Worm (Caenorhabditis elegans) whole organism, midembryonic: ENCODE results near the gene emre-1.

Source experiments
- T22C8.4 ChIP-seq: fragments of 200-800 bp; sonication (Bioruptor generic); IDR thresholded peaks from 2 replicates; pipeline ENCODE4 v1.3.6; 2022; ENCODE audit warnings: missing genetic modification characterization, missing compliant biosample characterization
- cog-1 ChIP-seq: sonication (generic microtip); optimal IDR thresholded peaks from 2 replicates; lab custom pipeline; 2016; ENCODE audit warnings: missing genetic modification characterization, missing compliant biosample characterization
- flt-1 ChIP-seq: fragments of 200-800 bp; sonication (Bioruptor generic); IDR thresholded peaks from 2 replicates; pipeline ENCODE4 v1.3.6; 2022; ENCODE audit warnings: missing genetic modification characterization, missing compliant biosample characterization
- klf-2 ChIP-seq: fragments of 200-800 bp; sonication (Bioruptor generic); conservative IDR thresholded peaks from 2 replicates; pipeline ENCODE4 v1.3.6; 2022; ENCODE audit warnings: missing genetic modification reagents, missing genetic modification characterization, missing compliant biosample characterization
- med-1 ChIP-seq: sonication (generic microtip); optimal IDR thresholded peaks from 2 replicates; lab custom pipeline; 2017; ENCODE audit warnings: missing genetic modification characterization, mild to moderate bottlenecking, missing compliant biosample characterization, antibody characterized with exemption, missing genetic modification reagents; ENCODE audit not compliant: insufficient read depth
- ref-1 ChIP-seq: fragments of 200-800 bp; sonication (Bioruptor generic); conservative IDR thresholded peaks from 2 replicates; pipeline ENCODE4 v1.3.6; 2022; ENCODE audit warnings: missing genetic modification reagents, missing genetic modification characterization, missing compliant biosample characterization
- tab-1 ChIP-seq: fragments of 200-800 bp; sonication (Bioruptor generic); IDR thresholded peaks from 2 replicates; pipeline ENCODE4 v1.3.6; 2022; ENCODE audit warnings: missing genetic modification characterization, missing compliant biosample characterization
- ztf-23 ChIP-seq: fragments of 200-800 bp; sonication (Bioruptor generic); IDR thresholded peaks from 2 replicates; pipeline ENCODE4 v1.3.6; 2022; ENCODE audit warnings: missing genetic modification reagents, missing genetic modification characterization, missing compliant biosample characterization
- ztf-29 ChIP-seq: fragments of 200-800 bp; sonication (Bioruptor generic); IDR thresholded peaks from 2 replicates; pipeline ENCODE4 v1.3.6; 2022; ENCODE audit warnings: missing genetic modification reagents, missing genetic modification characterization, missing compliant biosample characterization

The emre-1 gene

DNA sequence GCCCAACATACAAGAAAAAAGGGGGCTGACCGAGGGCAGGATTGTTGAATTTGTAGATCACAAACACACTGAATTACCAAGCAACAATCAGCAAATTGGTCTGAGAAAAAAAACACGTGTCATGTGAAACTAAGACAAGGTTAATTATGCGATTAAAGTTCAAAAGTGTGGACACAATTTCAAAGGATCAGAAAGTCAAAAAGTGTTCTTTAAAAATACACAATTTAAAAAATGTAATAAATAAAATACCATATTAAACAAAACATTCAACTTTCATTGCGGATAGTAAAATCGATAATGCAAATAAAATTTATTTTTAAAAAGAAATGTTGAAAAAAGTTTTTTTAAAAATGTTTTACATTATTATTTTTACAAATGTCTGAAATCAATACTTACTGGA is 19.6 kb downstream of the emre-1 start, which contains the start of gene cutl-3:
TSS of gene cutl-3 (minus strand) at position 101 of the 400 bp plus-strand sequence.
- TF ChIP-seq med-1 (GFP tag; lab: Kevin White, UChicago) (no peak), klf-2 (no peak), ztf-23 (GFP tag; lab: Robert Waterston, UW) (no peak), ztf-29 (GFP tag; lab: Robert Waterston, UW) (no peak), cog-1 (tag; lab: Kevin White, UChicago) (no peak), flt-1 (no peak), tab-1 (no peak), T22C8.4 (GFP tag; lab: Robert Waterston, UW) (no peak), ref-1 (GFP tag; lab: Robert Waterston, UW) (no peak)

DNA sequence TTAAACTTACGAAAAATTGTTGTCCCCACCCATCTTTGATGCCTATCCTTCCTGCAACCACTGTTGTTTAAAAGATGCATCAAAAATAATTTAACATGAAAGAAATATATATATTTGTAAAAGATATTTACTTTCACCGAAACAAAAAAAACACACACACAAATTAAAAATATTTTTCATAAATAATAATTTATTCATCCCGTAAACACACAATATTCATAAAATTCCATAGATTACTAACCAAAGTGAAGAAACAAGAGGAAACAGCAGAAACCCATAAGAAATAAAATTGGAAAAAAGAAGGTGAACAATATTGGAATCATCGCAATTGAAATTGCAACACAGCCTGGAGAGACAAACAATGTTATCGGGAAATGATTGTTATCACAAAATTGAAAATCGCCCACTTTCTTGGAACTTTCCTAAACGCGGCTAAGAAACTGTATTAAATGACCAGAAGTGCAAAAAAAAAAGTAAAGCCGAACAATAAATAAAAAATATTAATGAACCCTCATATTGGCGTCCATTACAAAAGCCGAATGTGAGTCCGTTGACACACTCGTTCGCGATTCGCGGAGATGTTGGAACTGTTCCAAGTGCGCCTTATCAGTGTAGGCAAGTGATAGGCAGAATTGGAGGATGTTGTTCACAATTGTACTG is 24.5 kb downstream of the emre-1 start, which contains the start of gene slc-25A18.1:
TSS of gene slc-25A18.1 (minus strand) at position 51 of the 660 bp plus-strand sequence.
- TF ChIP-seq cog-1 (tag; lab: Kevin White, UChicago), result no peak
- TF ChIP-seq flt-1, result no peak
- TF ChIP-seq med-1 (GFP tag; lab: Kevin White, UChicago), result no peak
- TF ChIP-seq T22C8.4 (GFP tag; lab: Robert Waterston, UW), result no peak
- TF ChIP-seq ztf-23 (GFP tag; lab: Robert Waterston, UW), result no peak
- TF ChIP-seq tab-1, result no peak
- TF ChIP-seq ref-1 (GFP tag; lab: Robert Waterston, UW), result no peak
- no peak for TF ChIP-seq ztf-29 (GFP tag; lab: Robert Waterston, UW)
- TF ChIP-seq klf-2, result no peak

DNA sequence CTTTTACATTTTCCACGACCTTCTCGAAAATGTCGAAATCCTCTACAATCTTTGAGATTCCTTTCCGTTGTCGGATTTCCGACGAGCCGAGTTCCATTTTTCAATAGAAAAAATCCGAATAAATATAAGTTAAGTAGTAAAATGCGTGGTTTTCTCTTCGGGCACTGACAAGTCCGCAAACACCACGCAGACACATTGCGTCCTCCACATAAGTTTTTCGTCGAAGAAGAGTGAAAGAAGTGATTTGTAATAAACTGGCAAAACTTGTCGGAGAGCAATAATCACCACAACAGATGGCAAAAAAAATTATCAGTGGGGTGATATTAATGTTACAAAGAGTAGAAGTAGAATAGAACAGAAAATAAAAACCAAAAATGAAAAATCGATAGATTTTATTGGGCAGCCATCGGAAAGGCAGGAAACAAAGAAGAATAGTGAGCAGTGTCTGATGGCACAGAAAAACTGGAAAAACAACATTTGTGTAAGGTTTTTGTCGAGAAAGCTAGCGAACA is 27.4 kb downstream of the emre-1 start, which contains the start of gene ergi-2:
TSS of gene ergi-2 (minus strand) at position 462 of the 512 bp plus-strand sequence.
- no peak for TF ChIP-seq cog-1 (tag; lab: Kevin White, UChicago)

DNA sequence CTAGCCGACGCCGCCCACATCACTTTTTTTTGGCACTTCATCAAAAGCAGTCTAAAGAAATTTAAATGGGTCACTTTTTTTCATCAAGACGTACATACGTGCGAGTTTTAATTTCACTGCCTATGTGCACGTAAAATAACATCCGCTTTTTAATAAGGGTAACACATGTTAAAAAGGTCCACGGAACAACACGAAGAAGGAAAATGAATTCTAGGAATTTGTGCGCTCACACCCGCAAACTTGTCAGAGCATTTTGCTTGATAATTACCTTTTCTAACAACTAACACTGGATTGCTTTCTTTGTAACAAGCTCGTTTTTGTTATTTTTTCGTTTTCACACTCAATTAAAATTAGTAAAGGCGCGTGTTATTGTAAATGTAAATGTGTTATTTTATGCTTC is 29.2 kb downstream of the emre-1 start:
- TF ChIP-seq T22C8.4 (GFP tag; lab: Robert Waterston, UW) (no peak), flt-1 (no peak), tab-1 (no peak), med-1 (GFP tag; lab: Kevin White, UChicago) (no peak), cog-1 (tag; lab: Kevin White, UChicago) (no peak), ztf-29 (GFP tag; lab: Robert Waterston, UW) (no peak), klf-2 (no peak), ztf-23 (GFP tag; lab: Robert Waterston, UW) (no peak), ref-1 (GFP tag; lab: Robert Waterston, UW) (no peak)

DNA sequence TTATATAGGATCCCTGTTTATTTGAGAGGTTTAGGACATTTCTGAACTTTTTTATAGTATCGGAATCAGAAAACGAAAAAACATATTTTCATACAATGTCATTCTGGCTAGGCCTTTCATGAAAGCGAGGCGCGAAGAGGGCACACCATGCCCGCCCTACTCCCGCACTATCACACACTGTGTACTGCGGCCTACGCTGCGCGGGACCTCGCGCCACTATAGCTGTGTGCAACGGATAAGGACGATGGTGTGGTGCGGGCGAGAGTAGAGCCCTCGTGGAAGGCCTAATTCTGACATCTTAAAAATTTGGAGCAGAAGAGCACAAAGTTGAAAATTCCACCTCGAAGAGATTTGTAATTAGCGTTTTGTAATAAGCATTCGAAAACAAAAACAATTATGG is 31.5 kb downstream of the emre-1 start:
- TF ChIP-seq ztf-23 (GFP tag; lab: Robert Waterston, UW), result no peak
- no peak for TF ChIP-seq ref-1 (GFP tag; lab: Robert Waterston, UW)
- TF ChIP-seq T22C8.4 (GFP tag; lab: Robert Waterston, UW), result no peak
- TF ChIP-seq klf-2, result no peak
- no peak for TF ChIP-seq med-1 (GFP tag; lab: Kevin White, UChicago)
- no peak for TF ChIP-seq ztf-29 (GFP tag; lab: Robert Waterston, UW)
- no peak for TF ChIP-seq flt-1

DNA sequence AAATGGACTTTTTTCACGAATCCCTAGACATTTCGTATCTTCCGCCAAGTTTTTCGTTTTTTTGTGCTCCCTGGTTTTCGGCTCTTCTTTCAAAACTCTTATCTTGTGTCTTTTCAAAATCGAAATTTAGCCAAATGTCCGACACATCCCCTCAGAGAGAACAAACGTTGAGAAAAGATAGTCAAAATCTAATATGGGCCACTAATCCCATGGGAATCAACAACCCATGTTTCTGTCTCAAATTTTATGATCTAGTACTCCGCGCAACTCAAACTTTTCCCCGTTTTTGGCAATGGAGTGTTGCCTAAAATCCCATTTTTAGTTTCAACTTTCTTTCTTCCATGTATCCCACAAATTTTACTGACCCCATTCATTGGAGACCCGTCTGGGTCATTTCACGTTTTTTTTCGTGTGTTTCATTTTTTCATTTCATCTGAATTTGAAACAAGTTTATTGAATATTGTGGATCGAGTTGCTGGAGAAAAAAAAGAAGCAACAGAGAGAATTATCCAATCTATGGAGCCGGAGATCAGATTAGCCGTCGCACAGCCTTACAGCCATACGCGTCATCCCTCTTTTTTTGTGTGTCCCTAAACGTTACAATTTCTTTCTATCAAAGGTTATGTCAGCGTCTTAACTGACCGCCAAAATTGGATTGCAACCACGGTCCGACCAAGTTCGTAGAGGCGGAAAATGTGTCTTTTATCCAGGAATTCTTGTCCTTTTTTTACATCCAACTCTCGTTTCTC is 32.2 kb downstream of the emre-1 start:
- no peak for TF ChIP-seq ztf-29 (GFP tag; lab: Robert Waterston, UW)
- no peak for TF ChIP-seq klf-2
- no peak for TF ChIP-seq med-1 (GFP tag; lab: Kevin White, UChicago)
- no peak for TF ChIP-seq tab-1
- no peak for TF ChIP-seq T22C8.4 (GFP tag; lab: Robert Waterston, UW)
- no peak for TF ChIP-seq ref-1 (GFP tag; lab: Robert Waterston, UW)
- TF ChIP-seq ztf-23 (GFP tag; lab: Robert Waterston, UW), result no peak

DNA sequence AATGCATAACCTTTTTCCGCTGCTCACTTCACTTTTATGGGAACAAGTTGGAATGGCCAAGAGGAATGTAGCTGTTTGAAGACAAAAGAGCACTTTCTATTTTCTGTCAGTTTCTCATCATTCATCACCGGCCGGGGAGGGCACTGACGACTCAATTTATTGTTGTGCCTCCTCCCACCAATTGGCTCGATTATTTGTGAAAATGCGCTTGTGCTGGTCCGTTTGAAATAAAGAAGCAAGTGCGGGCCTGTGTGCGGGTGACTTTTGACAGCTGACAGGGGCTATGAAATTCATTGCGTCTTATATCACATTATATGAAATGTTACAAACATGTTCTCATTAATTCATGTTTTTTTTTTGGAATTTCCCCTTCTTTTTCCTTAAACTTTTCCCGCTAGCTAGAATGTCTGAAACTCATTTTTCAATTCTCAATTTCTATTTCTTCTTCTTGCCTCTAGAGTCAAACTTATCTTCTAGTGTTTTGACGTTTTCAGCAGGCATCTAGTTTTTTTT is 34.5 kb downstream of the emre-1 start:
- TF ChIP-seq med-1 (GFP tag; lab: Kevin White, UChicago), result no peak
- no peak for TF ChIP-seq cog-1 (tag; lab: Kevin White, UChicago)
- no peak for TF ChIP-seq T22C8.4 (GFP tag; lab: Robert Waterston, UW)
- no peak for TF ChIP-seq klf-2
- no peak for TF ChIP-seq ref-1 (GFP tag; lab: Robert Waterston, UW)
- no peak for TF ChIP-seq tab-1
- no peak for TF ChIP-seq ztf-29 (GFP tag; lab: Robert Waterston, UW)
- TF ChIP-seq ztf-23 (GFP tag; lab: Robert Waterston, UW), result no peak
- no peak for TF ChIP-seq flt-1

DNA sequence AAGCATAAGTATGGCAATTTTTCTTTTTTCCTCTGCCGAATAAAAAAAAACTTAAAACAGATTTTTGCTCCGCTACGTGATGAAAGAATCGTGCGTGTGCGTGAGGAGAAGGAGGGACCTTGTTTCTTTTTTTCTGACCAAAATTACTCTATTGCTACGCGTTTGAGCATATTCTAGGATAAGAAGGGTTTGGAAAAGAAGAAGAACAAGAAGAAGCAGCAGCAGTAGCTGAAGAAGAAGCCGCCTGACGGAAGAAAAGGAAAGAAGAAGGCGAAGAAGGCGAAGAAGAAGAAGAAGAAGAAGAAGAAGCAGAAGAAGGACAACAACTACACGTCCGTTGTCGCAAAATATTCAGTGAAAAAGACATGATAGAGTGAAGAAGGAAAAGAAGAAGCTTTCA is 36.6 kb downstream of the emre-1 start:
- TF ChIP-seq med-1 (GFP tag; lab: Kevin White, UChicago) (no peak), flt-1 (no peak), T22C8.4 (GFP tag; lab: Robert Waterston, UW) (no peak), ztf-29 (GFP tag; lab: Robert Waterston, UW) (no peak)

DNA sequence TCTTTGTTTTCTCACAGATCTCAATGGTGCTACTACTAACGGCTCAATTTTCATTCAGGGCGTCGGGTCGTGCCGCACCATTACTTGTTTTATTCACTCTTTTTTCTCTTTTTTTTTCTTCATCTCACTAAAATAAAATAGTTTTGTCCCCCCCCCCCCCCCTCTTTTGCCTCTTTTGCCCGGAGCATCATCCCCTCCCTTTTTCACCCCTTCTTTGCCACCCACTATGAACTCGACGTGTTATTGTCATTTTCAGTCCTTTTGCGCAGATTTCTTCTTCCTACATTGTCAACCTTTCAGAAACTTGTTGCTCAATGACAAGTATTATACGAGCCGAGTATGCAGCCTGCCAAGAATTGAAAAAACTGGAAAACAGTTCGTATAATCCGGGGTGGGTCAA is 46.5 kb downstream of the emre-1 start, which contains the start of gene seb-3:
TSS of gene seb-3 (plus strand) at position 301 of the 400 bp plus-strand sequence.
- TF ChIP-seq cog-1 (tag; lab: Kevin White, UChicago) (no peak), ztf-23 (GFP tag; lab: Robert Waterston, UW) (no peak), klf-2 (no peak), tab-1 (no peak), med-1 (GFP tag; lab: Kevin White, UChicago) (no peak), T22C8.4 (GFP tag; lab: Robert Waterston, UW) (no peak), ztf-29 (GFP tag; lab: Robert Waterston, UW) (no peak), ref-1 (GFP tag; lab: Robert Waterston, UW) (no peak)
